Worm (Caenorhabditis elegans): ENCODE data around the gene C04E6.7.

Gene C04E6.7

DNA sequence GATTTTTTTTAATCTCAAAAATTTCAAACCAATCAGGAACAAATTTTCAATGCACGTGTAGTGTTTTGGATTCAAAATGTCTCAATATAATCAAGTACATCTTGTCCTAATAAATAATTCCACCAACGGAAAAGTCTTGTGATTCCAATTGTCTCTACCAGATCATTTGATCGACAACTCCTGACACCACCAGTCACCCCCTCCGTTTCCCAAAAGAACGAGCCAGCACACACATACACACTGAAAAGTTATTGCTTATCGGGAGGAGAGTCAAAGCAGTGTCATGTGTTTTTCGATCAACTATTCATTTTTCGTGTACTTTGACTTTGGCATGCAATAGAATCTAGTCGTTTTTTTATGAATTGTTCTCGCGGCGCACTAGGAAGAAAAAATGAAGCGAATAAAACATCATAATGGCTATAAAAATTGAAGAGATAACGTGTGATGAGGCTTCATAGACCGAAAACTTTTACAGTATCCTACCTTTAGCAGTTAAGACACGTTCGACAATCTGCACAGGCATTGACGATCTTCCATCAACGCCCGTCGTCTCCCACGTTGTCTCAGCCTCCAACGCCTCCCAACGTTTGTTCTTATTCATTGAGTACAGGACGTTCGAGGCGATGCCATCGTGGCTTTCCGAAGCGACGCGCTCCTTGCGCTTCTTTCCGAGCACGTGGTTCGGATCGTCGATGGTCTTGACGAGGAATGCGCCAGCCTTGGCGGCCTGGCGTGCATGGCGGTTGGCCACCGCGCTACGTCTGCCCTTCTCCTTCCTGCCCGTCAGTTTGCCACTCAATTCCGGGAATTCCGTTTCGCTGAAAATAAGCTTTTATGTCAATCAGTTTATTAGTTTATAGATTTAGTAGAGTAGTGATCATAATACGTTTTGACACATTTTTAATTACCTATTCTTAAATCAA lies 49.4 kb upstream of the C04E6.7 start (continued):
- peak; percentile 70 for TF ChIP-seq aha-1 (tag)
- TF ChIP-seq ceh-32 (tag; optimal IDR thresholded peaks at IDR 0.05; ENCODE audit: poor library complexity), result no peak
- TF ChIP-seq T20F7.1 (GFP tag; optimal IDR thresholded peaks at IDR 0.05), result peak; percentile 62
- TF ChIP-seq nhr-6 (tag; optimal IDR thresholded peaks at IDR 0.05), result peak; percentile 5
- no peak for TF ChIP-seq F49E8.2 (tag; optimal IDR thresholded peaks at IDR 0.05; ENCODE audit: borderline replicate concordance)
- TF ChIP-seq zip-2 (tag; optimal IDR thresholded peaks at IDR 0.05), result no peak
- TF ChIP-seq saeg-2 (GFP tag; IDR thresholded peaks at IDR 0.05), result 0 out of 2 replicates have a peak, but pooled peaks have one; percentile 13
- TF ChIP-seq daf-12 (tag; optimal IDR thresholded peaks at IDR 0.05), result no peak
- no peak for TF ChIP-seq lir-3 (tag; optimal IDR thresholded peaks at IDR 0.05)
- no peak for TF ChIP-seq mxl-3 (GFP tag; optimal IDR thresholded peaks at IDR 0.05)
- TF ChIP-seq set-16 (GFP tag; IDR thresholded peaks at IDR 0.05), result peak; percentile 95
- TF ChIP-seq R02D3.7 (tag; optimal IDR thresholded peaks at IDR 0.05), result no peak
- TF ChIP-seq Y5F2A.4 (GFP tag; optimal IDR thresholded peaks at IDR 0.05), result no peak
- TF ChIP-seq nhr-102 (tag; optimal IDR thresholded peaks at IDR 0.05), result peak; percentile 39
- TF ChIP-seq nhr-77 (tag; optimal IDR thresholded peaks at IDR 0.05), result peak; percentile 87
- no peak for TF ChIP-seq spr-1 (tag; optimal IDR thresholded peaks at IDR 0.05)
- no peak for TF ChIP-seq F44E2.7 (GFP tag; IDR thresholded peaks at IDR 0.05)
- TF ChIP-seq nhr-48 (tag; optimal IDR thresholded peaks at IDR 0.05), result peak; percentile 42
- TF ChIP-seq lsy-2 (tag; optimal IDR thresholded peaks at IDR 0.05), result peak in 1 of 2 experiments; percentile 50
- TF ChIP-seq zfp-3 (GFP tag; conservative IDR thresholded peaks at IDR 0.05), result 0 out of 2 replicates have a peak, but pooled peaks have one; percentile 9
- peak; percentile 64 for TF ChIP-seq mep-1 (tag; optimal IDR thresholded peaks at IDR 0.05)
- TF ChIP-seq ctbp-1 (GFP tag; IDR thresholded peaks at IDR 0.05), result no peak
- TF ChIP-seq dve-1 (tag; optimal IDR thresholded peaks at IDR 0.05; ENCODE audit: insufficient read depth), result peak; percentile 93
- TF ChIP-seq sdz-12 (GFP tag; optimal IDR thresholded peaks at IDR 0.05), result no peak
- no peak for TF ChIP-seq unc-130 (GFP tag; optimal IDR thresholded peaks at IDR 0.05)
- peak; percentile 11 for TF ChIP-seq mes-2 (tag; optimal IDR thresholded peaks at IDR 0.05; ENCODE audit: poor library complexity, severe bottlenecking)
- no peak for TF ChIP-seq zfp-2 (tag; optimal IDR thresholded peaks at IDR 0.05)
- no peak for TF ChIP-seq unc-39 (tag; optimal IDR thresholded peaks at IDR 0.05)
- peak; percentile 56 for TF ChIP-seq pha-4 (GFP tag; IDR thresholded peaks at IDR 0.05)
- TF ChIP-seq pha-4 (tag; optimal IDR thresholded peaks at IDR 0.05), result peak; percentile 62
- no peak for TF ChIP-seq aly-2 (tag; optimal IDR thresholded peaks at IDR 0.05)
- no peak for TF ChIP-seq daf-8 (GFP tag; IDR thresholded peaks at IDR 0.05)
- peak; percentile 10; the same call in 1 of the 2 replicates for TF ChIP-seq T26A8.4 (GFP tag; IDR thresholded peaks at IDR 0.05)
- TF ChIP-seq fos-1 (tag; optimal IDR thresholded peaks at IDR 0.05), result no peak
- TF ChIP-seq nhr-11 (tag; optimal IDR thresholded peaks at IDR 0.05), result peak; percentile 78
- TF ChIP-seq Y48G9A.11 (GFP tag; IDR thresholded peaks at IDR 0.05), result no peak
- no peak for TF ChIP-seq duxl-1 (tag; optimal IDR thresholded peaks at IDR 0.05; ENCODE audit: poor library complexity)
- no peak for TF ChIP-seq egl-27 (tag; optimal IDR thresholded peaks at IDR 0.05)
- peak; percentile 89 for TF ChIP-seq hlh-11 (tag; optimal IDR thresholded peaks at IDR 0.05)
- no peak for TF ChIP-seq arid-1 (GFP tag; conservative IDR thresholded peaks at IDR 0.05)
- TF ChIP-seq F10B5.3 (tag; optimal IDR thresholded peaks at IDR 0.05), result no peak
- TF ChIP-seq snpc-4 (tag; optimal IDR thresholded peaks at IDR 0.05), result no peak
- no peak for TF ChIP-seq skn-1 (tag; optimal IDR thresholded peaks at IDR 0.05)
- TF ChIP-seq nhr-76 (tag; optimal IDR thresholded peaks at IDR 0.05), result no peak
- no peak for TF ChIP-seq fkh-10 (GFP tag; optimal IDR thresholded peaks at IDR 0.05)
- no peak for TF ChIP-seq pqm-1 (tag; optimal IDR thresholded peaks at IDR 0.05)
- no peak for TF ChIP-seq lin-13 (GFP tag; optimal IDR thresholded peaks at IDR 0.05)
- TF ChIP-seq nhr-237 (tag; optimal IDR thresholded peaks at IDR 0.05), result no peak
- no peak for TF ChIP-seq Y105C5A.15 (GFP tag; IDR thresholded peaks at IDR 0.05)
- no peak for TF ChIP-seq ztf-11 (tag; optimal IDR thresholded peaks at IDR 0.05)
